Worm (Caenorhabditis elegans) whole organism, L4/young adult: ENCODE measurements around the gene mrpl-51.

ENCODE experiments used
- W03F9.2 ChIP-seq: fragments of 150-350 bp; optimal IDR thresholded peaks from 2 replicates; lab custom pipeline; 2014; ENCODE audit warnings: missing biosample characterization, missing genetic modification characterization
- dao-5 ChIP-seq: sonication (generic microtip); optimal IDR thresholded peaks from 2 replicates; lab custom pipeline; 2016; ENCODE audit warnings: missing genotype, missing genetic modification characterization, moderate library complexity, missing compliant biosample characterization
- him-1 ChIP-seq: sonication (generic microtip); optimal IDR thresholded peaks from 2 replicates; lab custom pipeline; 2016; ENCODE audit warnings: missing genotype, missing genetic modification reagents, missing genetic modification characterization, missing compliant biosample characterization

The mrpl-51 gene

DNA sequence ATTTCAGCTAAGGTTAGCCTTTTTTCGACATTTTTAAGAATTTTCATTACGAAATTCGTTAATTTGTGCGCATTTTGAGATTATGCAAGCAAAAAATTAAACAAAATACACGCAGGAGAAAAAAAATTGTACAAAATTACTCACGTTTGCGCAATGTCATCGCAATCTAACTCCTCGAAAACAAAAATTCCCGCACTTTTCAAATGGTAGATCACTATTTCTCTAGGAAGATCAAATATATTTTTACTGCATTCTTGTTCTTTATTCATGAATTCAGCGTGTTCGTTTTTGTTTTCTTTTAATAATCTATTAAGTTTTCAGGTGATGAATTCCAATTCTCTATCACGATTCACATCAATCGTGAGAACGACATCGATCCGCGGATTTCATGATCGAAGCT lies at the start of gene mrpl-51, which contains the start of gene T12G3.6:
Gene mrpl-51, plus strand, starts transcription at position 322 of the 400 bp plus-strand sequence.
Gene T12G3.6, minus strand, starts transcription at position 269 of the 400 bp plus-strand sequence.
- TF ChIP-seq W03F9.2 (tag; lab: Kevin White, UChicago) (no peak), dao-5 (tag; lab: Kevin White, UChicago) (no peak), him-1 (no peak)

DNA sequence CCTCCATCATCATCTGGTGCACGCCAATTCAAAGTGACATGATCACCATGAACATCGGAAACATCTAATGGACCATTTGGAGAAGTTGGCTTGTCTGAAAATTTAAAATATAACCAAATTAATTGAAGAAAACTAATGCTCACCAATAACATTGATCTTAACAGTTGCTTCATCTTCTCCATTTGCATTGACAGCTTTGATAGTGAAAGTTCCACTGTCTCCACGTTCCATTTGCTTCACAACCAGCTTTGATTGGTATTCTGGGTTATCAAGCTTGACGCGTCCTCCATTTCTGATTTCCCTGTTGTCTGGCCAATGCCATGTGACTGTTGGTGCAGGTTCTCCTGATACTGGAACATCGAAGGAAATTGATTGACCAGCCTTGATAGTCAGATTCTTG lies 44.7 kb upstream of the mrpl-51 start:
- TF ChIP-seq dao-5 (tag; lab: Kevin White, UChicago) (no peak), him-1 (no peak), W03F9.2 (tag; lab: Kevin White, UChicago) (no peak)

DNA sequence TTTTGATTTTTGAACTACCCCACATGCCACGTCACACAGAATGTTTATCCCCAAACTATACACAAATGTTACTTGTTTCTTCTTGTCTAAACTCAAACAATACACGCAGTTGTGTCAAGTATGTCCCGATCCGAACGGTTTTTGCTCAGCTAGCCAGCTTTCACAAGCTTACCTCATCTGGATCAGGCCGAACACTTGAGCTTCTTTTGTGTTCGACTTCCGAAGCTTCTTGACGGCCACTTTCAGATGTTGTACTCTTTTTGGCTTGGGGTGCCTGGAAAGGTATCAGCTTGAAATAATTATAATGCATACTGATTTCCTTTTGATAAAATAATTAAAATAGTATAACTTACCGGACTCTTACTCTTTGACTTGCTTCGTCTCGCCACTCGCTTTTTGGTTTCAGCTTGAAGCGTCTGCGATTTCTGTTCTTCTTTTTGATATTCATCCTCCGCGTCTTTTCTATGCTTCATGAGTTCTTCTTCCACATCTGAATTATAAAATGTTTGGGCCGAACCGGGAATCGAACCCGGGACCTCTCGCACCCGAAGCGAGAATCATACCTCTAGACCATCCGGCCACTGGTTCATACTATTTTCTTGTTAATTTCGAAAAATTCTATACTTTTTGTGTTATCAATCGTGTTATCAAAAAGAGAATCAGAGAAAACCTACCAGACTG lies 25.9 kb upstream of the mrpl-51 start:
- no peak for TF ChIP-seq dao-5 (tag; lab: Kevin White, UChicago)
- TF ChIP-seq W03F9.2 (tag; lab: Kevin White, UChicago), result no peak
- TF ChIP-seq him-1, result no peak

DNA sequence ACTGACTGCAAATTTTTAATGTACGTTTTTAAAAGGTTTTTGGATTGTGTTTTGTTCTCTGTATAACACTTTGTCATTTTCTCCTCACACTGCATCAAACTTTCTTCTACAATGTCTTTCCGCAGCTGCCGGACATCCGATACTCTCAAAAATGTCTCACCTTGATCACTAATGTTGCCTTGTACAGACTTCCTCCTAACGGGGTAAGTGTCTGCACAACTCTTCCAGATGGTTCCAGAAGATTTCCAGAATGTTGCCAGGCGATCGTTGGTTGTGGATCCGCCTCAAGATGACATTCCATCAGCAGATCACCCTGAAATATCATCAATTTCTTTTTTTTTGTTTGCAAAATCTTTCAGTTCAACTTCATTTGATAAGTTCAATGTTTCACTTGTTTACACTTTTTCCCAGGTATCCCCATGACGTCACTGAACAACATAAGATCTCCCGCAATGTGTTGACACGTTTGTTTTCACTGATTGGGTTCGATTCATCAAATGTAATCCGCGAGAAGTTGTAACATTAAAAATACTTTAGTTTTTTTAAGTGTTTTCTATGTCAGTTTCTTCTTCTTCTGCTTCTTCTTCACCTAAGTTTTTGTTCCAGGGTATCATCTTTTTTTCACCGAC lies 22.0 kb upstream of the mrpl-51 start:
- TF ChIP-seq W03F9.2 (tag; lab: Kevin White, UChicago) (no peak), dao-5 (tag; lab: Kevin White, UChicago) (no peak), him-1 (no peak)

DNA sequence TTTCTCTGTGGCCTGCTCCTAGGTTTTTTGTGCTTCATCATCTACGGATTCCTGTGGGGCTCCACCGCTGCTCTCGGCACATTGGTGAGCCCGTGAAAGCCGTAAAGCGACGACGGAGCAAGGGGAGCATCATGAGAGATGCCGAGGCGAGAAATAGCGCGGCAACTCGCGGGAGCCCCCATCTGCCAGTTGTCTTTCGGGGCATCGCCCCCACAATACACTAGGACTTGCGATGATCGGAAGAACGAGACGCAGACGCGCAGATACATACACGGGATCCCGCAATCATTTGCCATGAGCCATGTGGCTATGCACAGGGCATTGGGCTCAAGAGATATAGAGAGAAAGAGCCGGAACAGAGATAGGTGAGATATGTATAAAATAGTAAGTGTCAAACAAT lies 20.7 kb upstream of the mrpl-51 start:
- TF ChIP-seq dao-5 (tag; lab: Kevin White, UChicago) (no peak), him-1 (no peak), W03F9.2 (tag; lab: Kevin White, UChicago) (no peak)

DNA sequence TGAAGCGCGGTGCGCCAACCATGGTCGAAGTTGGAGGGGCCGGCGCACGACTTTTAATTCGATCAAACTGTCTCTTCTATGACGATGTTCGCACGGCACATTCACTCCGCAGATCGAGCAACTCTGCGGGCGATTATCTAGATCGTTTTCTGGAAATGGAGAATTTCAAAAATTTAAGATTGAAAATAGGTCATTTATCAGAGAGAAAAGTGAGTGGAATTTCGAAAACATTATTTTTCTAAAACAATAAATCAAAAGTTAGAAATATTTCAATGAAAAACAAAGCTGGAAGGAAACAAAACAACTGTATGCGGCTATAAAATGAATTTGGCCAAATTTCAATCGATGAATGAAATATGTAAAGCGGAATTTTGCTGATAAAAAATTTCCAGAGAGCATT lies 20.3 kb upstream of the mrpl-51 start, which contains the start of the genes ZK617.26 and unc-22:
Gene ZK617.26, minus strand, starts transcription at position 101 of the 400 bp plus-strand sequence.
Gene unc-22, minus strand, starts transcription at position 149 of the 400 bp plus-strand sequence.
- TF ChIP-seq W03F9.2 (tag; lab: Kevin White, UChicago) (no peak), him-1 (no peak), dao-5 (tag; lab: Kevin White, UChicago) (no peak)

DNA sequence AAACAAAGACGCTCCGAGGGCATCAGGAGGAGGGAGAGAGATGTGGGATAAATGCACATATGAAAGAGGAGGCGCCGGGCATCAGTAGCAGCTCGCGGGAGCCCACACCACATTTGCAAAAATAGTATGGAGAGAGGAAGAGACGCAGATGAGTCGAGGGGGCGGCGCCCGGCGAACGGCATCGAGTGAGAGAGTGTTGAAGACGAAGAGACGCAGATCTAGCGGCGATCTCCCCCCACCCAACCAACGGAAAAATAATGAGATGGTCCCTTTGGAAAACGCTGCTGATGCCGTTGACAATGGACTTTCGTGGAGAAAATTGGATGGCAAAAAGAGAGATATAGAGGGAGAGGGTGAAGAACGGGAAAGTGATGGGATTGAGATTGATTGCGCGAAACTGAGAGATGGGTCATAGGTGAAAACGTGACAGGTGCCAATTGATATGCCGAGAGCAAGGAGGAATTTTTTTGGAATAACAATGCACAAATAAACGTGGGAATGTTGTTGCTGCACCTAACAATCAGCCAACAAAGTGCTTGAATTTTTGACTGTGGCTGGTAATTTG lies 18.6 kb upstream of the mrpl-51 start:
- TF ChIP-seq him-1 (no peak), W03F9.2 (tag; lab: Kevin White, UChicago) (no peak), dao-5 (tag; lab: Kevin White, UChicago) (no peak)

DNA sequence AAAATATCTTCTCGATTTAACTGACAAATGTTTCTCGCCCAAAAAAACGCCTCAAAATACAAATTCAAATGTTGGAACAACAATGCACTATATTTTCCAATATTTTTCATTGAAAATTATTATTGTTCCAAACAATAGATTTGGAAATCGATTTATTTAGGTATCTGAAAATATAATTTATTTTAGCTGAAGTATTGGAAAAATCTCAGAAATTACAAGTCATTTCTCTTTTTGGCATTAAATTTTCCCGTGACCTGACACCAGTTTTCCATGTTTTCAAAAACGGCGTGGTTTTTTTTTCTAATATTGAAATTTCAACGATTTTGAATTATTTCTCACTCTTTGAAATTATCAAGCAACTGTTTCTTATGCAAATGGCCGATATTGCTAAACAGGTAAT lies 18.0 kb upstream of the mrpl-51 start, which contains the start of gene spe-17:
Gene spe-17, plus strand, starts transcription at position 301 of the 400 bp plus-strand sequence.
- no peak for TF ChIP-seq him-1
- TF ChIP-seq W03F9.2 (tag; lab: Kevin White, UChicago), result no peak
- no peak for TF ChIP-seq dao-5 (tag; lab: Kevin White, UChicago)

DNA sequence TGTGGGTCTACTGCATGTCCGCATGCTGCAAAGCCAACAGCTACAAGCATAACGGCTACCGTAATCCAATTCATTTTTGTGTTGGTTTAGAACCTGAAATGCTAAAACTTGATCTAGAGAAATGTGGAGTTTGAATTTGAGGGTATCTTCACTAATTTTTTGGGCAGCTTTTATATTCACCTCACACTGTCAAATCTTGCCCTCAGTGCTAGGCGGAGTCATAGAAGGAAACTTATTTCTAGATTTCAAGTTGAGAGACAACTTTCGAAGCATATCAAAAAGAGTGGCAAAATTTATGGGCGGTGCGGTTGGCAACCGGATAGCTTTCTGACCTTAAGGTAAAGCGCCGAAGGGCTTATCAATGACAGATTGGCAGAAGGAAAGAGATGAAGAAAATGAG lies 15.5 kb upstream of the mrpl-51 start, which contains the start of gene lips-6:
Gene lips-6, minus strand, starts transcription at position 101 of the 400 bp plus-strand sequence.
- TF ChIP-seq dao-5 (tag; lab: Kevin White, UChicago) (no peak), W03F9.2 (tag; lab: Kevin White, UChicago) (no peak), him-1 (no peak)

DNA sequence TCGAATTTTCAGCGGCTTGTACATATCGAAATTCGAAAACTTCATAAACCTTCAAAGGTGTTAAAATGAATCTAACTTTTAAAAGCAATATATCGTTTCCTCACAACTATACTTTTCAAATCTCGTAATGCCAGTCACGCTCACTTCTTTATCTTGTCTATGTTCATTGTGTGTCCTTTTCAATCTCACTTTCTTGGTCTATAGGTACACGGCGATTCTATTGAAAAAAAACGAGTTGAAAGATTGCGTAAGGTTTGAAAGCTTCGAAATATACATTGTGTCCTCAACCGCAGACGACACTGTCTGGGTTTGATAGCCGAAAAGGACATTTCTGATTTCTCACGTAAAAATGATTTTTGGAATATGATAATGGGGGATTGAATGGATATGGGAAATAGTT lies 12.2 kb upstream of the mrpl-51 start:
- TF ChIP-seq W03F9.2 (tag; lab: Kevin White, UChicago) (no peak), him-1 (no peak), dao-5 (tag; lab: Kevin White, UChicago) (no peak)

DNA sequence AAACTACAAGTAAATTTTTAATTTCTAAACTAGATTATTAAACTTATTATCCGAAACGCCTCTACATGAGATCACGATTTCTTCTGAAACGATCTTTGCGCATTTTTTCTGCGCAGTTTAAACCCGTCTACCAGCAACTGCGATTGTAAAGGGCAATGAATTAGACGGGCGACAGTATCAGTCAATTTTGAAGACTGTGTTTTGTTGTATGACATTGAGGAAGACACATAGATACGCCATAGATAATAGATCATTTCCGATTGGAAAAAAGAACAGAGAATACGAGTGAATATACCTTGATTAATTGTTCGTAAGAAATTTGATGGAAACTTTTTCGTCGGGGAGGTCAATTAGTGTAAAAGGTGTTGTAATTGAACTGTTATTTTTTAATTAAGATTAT lies 9.8 kb upstream of the mrpl-51 start:
- TF ChIP-seq W03F9.2 (tag; lab: Kevin White, UChicago), result no peak
- TF ChIP-seq dao-5 (tag; lab: Kevin White, UChicago), result no peak
- no peak for TF ChIP-seq him-1

DNA sequence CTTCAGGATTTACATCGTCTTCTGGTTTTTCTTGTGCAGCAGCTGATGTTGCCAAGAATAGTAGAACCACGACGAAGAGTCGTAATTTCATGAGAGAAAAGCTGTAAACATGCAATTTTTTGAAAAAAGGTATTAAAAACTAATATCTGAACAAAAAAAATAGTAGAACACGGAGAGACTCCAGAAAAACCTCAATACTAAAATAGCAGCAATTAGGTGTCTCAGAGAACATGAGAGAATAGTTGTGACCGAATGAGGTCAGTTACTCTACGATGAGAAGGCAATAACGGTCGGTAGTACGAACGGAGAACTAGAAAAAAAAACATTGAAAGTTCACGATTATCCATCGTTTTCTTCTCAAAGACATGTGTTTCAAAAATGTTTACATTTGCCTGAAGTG lies 2.0 kb upstream of the mrpl-51 start, which contains the start of gene tgn-38:
Gene tgn-38, minus strand, starts transcription at position 101 of the 400 bp plus-strand sequence.
- no peak for TF ChIP-seq W03F9.2 (tag; lab: Kevin White, UChicago)
- no peak for TF ChIP-seq him-1
- no peak for TF ChIP-seq dao-5 (tag; lab: Kevin White, UChicago)

DNA sequence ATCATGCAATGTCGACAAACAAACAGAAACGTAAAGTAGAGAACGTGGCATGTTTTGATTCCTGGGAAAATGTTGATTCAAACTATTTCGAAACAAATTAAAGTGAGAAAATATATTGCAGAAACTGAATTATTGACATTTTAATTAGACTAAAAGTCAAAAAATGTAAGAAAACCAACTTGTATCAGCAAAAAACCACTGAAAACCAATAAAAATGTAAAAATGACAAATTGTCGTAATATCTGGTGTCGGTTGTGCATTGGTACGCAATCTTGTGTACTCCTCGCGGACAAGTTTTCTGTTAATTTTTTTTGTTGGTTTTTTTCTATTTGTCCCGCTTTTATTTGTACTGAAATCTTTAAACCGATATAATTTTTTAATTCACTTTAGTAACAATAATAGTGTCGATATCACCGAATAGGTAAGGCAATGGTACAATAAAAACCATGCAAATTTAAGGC lies 1.4 kb upstream of the mrpl-51 start, which contains the start of gene T12G3.11:
Gene T12G3.11, minus strand, starts transcription at position 51 of the 461 bp plus-strand sequence.
- TF ChIP-seq him-1 (no peak), dao-5 (tag; lab: Kevin White, UChicago) (no peak), W03F9.2 (tag; lab: Kevin White, UChicago) (peak; percentile 58)
